Fruit fly (Drosophila melanogaster) whole organism, embryonic: Measurements from ENCODE around the gene CalpB.

Experiments used
- ATbp ChIP-seq: fragments of 200-800 bp; sonication (Bioruptor generic); optimal IDR thresholded peaks from 2 replicates; lab custom pipeline; 2017; ENCODE audit warnings: missing biosample characterization, mild to moderate bottlenecking, missing genetic modification characterization, missing genetic modification reagents
- Atf3 ChIP-seq: fragments of 200-800 bp; sonication (Bioruptor generic); optimal IDR thresholded peaks from 3 replicates; lab custom pipeline; 2016; ENCODE audit warnings: missing biosample characterization, missing genetic modification characterization
- CG10274 ChIP-seq: fragments of 200-800 bp; sonication (Bioruptor generic); optimal IDR thresholded peaks from 3 replicates; lab custom pipeline; 2017; ENCODE audit warnings: missing biosample characterization, mild to moderate bottlenecking, missing genetic modification characterization
- CG10543 ChIP-seq: fragments of 200-800 bp; sonication (Bioruptor generic); optimal IDR thresholded peaks from 3 replicates; lab custom pipeline; 2017; ENCODE audit warnings: missing biosample characterization, mild to moderate bottlenecking, missing genetic modification characterization, moderate library complexity
- CG12219 ChIP-seq: fragments of 200-800 bp; sonication (Bioruptor generic); optimal IDR thresholded peaks from 3 replicates; lab custom pipeline; 2018; ENCODE audit warnings: missing biosample characterization, mild to moderate bottlenecking, missing genetic modification characterization
- CG15011 ChIP-seq: fragments of 200-800 bp; sonication (Bioruptor generic); optimal IDR thresholded peaks from 3 replicates; lab custom pipeline; 2018; ENCODE audit warnings: missing biosample characterization, mild to moderate bottlenecking, missing genetic modification characterization
- CG15073 ChIP-seq: fragments of 200-800 bp; sonication (Bioruptor generic); optimal IDR thresholded peaks from 2 replicates; lab custom pipeline; 2016; ENCODE audit warnings: missing biosample characterization, missing genetic modification characterization
- CG16779 ChIP-seq: fragments of 200-800 bp; sonication (Bioruptor generic); IDR thresholded peaks from 2 replicates; pipeline ENCODE4 v1.3.6; 2022; ENCODE audit warnings: missing biosample characterization, missing genetic modification characterization
- CG17612 ChIP-seq: fragments of 200-800 bp; sonication (Bioruptor generic); IDR thresholded peaks from 2 replicates; pipeline ENCODE4 v1.3.6; 2022; ENCODE audit warnings: missing biosample characterization, missing genetic modification characterization
- CG1832 ChIP-seq: fragments of 200-800 bp; sonication (Bioruptor generic); optimal IDR thresholded peaks from 2 replicates; lab custom pipeline; 2017; ENCODE audit warnings: missing biosample characterization, mild to moderate bottlenecking, missing genetic modification characterization, inconsistent platforms
- CG2678 ChIP-seq: fragments of 200-800 bp; sonication (Bioruptor generic); optimal IDR thresholded peaks from 3 replicates; lab custom pipeline; 2019; ENCODE audit warnings: missing biosample characterization, mild to moderate bottlenecking, missing genetic modification characterization, moderate library complexity
- CG2889 ChIP-seq: fragments of 200-800 bp; sonication (Bioruptor generic); IDR thresholded peaks from 3 replicates; pipeline ENCODE4 v1.3.6; 2022; ENCODE audit warnings: missing biosample characterization, missing genetic modification characterization
- CG30020 ChIP-seq: fragments of 200-800 bp; optimal IDR thresholded peaks from 2 replicates; lab custom pipeline; 2019; ENCODE audit warnings: missing biosample characterization, mild to moderate bottlenecking, missing genetic modification characterization, moderate library complexity
- CG31388 ChIP-seq: fragments of 200-800 bp; sonication (Bioruptor generic); optimal IDR thresholded peaks from 2 replicates; lab custom pipeline; 2016; ENCODE audit warnings: missing biosample characterization, missing genetic modification characterization
- CG32767 ChIP-seq: fragments of 200-800 bp; sonication (Bioruptor generic); IDR thresholded peaks from 2 replicates; pipeline ENCODE4 v1.3.6; 2022; ENCODE audit warnings: missing biosample characterization, missing genetic modification characterization
- CG32772 ChIP-seq: fragments of 200-800 bp; sonication (Bioruptor generic); IDR thresholded peaks from 2 replicates; pipeline ENCODE4 v1.3.6; 2022; ENCODE audit warnings: missing biosample characterization, missing genetic modification characterization
- CG42726 ChIP-seq: fragments of 200-800 bp; sonication (Bioruptor generic); IDR thresholded peaks from 2 replicates; pipeline ENCODE4 v1.3.6; 2022; ENCODE audit warnings: missing biosample characterization, missing genetic modification characterization; ENCODE audit not compliant: partially characterized antibody
- CG4282 ChIP-seq: fragments of 200-800 bp; sonication (Bioruptor generic); optimal IDR thresholded peaks from 2 replicates; lab custom pipeline; 2016; ENCODE audit warnings: missing biosample characterization, missing genetic modification characterization
- CG5180 ChIP-seq: fragments of 200-800 bp; sonication (Bioruptor generic); optimal IDR thresholded peaks from 3 replicates; lab custom pipeline; 2017; ENCODE audit warnings: missing biosample characterization, missing genetic modification characterization, mild to moderate bottlenecking, moderate library complexity, missing genetic modification reagents
- CG7839 ChIP-seq: fragments of 200-800 bp; sonication (Bioruptor generic); optimal IDR thresholded peaks from 3 replicates; lab custom pipeline; 2018; ENCODE audit warnings: missing biosample characterization, mild to moderate bottlenecking, missing genetic modification characterization, moderate library complexity
- CG9932 ChIP-seq: fragments of 200-800 bp; sonication (Bioruptor generic); IDR thresholded peaks from 2 replicates; pipeline ENCODE4 v1.3.6; 2022; ENCODE audit warnings: missing biosample characterization, missing genetic modification characterization
- Chrac-16 ChIP-seq: fragments of 200-800 bp; sonication (Bioruptor generic); optimal IDR thresholded peaks from 3 replicates; lab custom pipeline; 2016; ENCODE audit warnings: missing biosample characterization, missing genetic modification characterization
- CoRest ChIP-seq: fragments of 200-800 bp; sonication (Bioruptor generic); optimal IDR thresholded peaks from 3 replicates; lab custom pipeline; 2018; ENCODE audit warnings: missing biosample characterization, mild to moderate bottlenecking, missing genetic modification characterization, moderate library complexity
- Fer2 ChIP-seq: fragments of 200-800 bp; sonication (Bioruptor generic); optimal IDR thresholded peaks from 2 replicates; lab custom pipeline; 2018; ENCODE audit warnings: missing biosample characterization, mild to moderate bottlenecking, missing genetic modification characterization, moderate library complexity
- Fer3 ChIP-seq: fragments of 200-800 bp; sonication (Bioruptor generic); optimal IDR thresholded peaks from 2 replicates; lab custom pipeline; 2018; ENCODE audit warnings: missing biosample characterization, mild to moderate bottlenecking, missing genetic modification characterization, moderate library complexity
- HLH4C ChIP-seq: fragments of 200-800 bp; sonication (Bioruptor generic); IDR thresholded peaks from 3 replicates; pipeline ENCODE4 v1.3.6; 2022; ENCODE audit warnings: missing biosample characterization, missing genetic modification characterization; ENCODE audit not compliant: partially characterized antibody
- Hsf ChIP-seq: fragments of 200-800 bp; sonication (Bioruptor generic); optimal IDR thresholded peaks from 3 replicates; lab custom pipeline; 2016; ENCODE audit warnings: missing biosample characterization, missing genetic modification characterization
- NC2β ChIP-seq: fragments of 200-800 bp; sonication (Bioruptor generic); optimal IDR thresholded peaks from 2 replicates; lab custom pipeline; 2016; ENCODE audit warnings: missing biosample characterization, missing genetic modification characterization
- NFAT ChIP-seq: fragments of 200-800 bp; sonication (Bioruptor generic); IDR thresholded peaks from 2 replicates; pipeline ENCODE4 v1.3.6; 2022; ENCODE audit warnings: missing biosample characterization, missing genetic modification characterization
- NfI ChIP-seq: fragments of 200-800 bp; sonication (Bioruptor generic); optimal IDR thresholded peaks from 3 replicates; lab custom pipeline; 2018; ENCODE audit warnings: missing biosample characterization, mild to moderate bottlenecking, missing genetic modification characterization, moderate library complexity
- Spps ChIP-seq: fragments of 200-800 bp; sonication (Bioruptor generic); optimal IDR thresholded peaks from 2 replicates; lab custom pipeline; 2018; ENCODE audit warnings: missing biosample characterization, mild to moderate bottlenecking, missing genetic modification characterization
- Trl ChIP-seq, 3 experiments: fragments of >200 bp in 2 of 3; fragments of 200-800 bp in 1 of 3; sonication (Bioruptor generic) in 1 of 3; optimal IDR thresholded peaks; 2 replicates in 1 of 3; 3 replicates in 2 of 3; lab custom pipeline; 2016 to 2017; ENCODE audit warnings: missing biosample characterization in 1 of 3, missing genetic modification characterization in 1 of 3
- dmrt99B ChIP-seq: fragments of 200-800 bp; sonication (Bioruptor generic); optimal IDR thresholded peaks from 2 replicates; lab custom pipeline; 2018; ENCODE audit warnings: missing biosample characterization, mild to moderate bottlenecking, missing genetic modification characterization, moderate library complexity
- dpn ChIP-seq, 2 experiments: fragments of 200-800 bp; sonication (Bioruptor generic); optimal IDR thresholded peaks; 3 replicates each; lab custom pipeline; 2016; ENCODE audit warnings: missing biosample characterization in 2 of 2, missing genetic modification characterization in 2 of 2
- esg ChIP-seq: fragments of 200-800 bp; sonication (Bioruptor generic); conservative IDR thresholded peaks from 2 replicates; pipeline ENCODE4 v1.3.6; 2022; ENCODE audit warnings: missing biosample characterization, missing genetic modification characterization
- fd102C ChIP-seq: fragments of 200-800 bp; sonication (Bioruptor generic); optimal IDR thresholded peaks from 2 replicates; lab custom pipeline; 2018; ENCODE audit warnings: missing biosample characterization, mild to moderate bottlenecking, missing genetic modification characterization, moderate library complexity
- grau ChIP-seq: fragments of 200-800 bp; optimal IDR thresholded peaks from 3 replicates; lab custom pipeline; 2019; ENCODE audit warnings: missing biosample characterization, mild to moderate bottlenecking, missing genetic modification characterization, moderate library complexity
- hb ChIP-seq: fragments of 200-800 bp; sonication (Bioruptor generic); IDR thresholded peaks from 3 replicates; pipeline ENCODE4 v1.3.6; 2022; ENCODE audit warnings: missing biosample characterization, missing genetic modification characterization; ENCODE audit not compliant: partially characterized antibody
- kni ChIP-seq: fragments of 200-800 bp; sonication (Bioruptor generic); optimal IDR thresholded peaks from 3 replicates; lab custom pipeline; 2017; ENCODE audit warnings: mild to moderate bottlenecking, missing biosample characterization, missing genetic modification reagents, missing genetic modification characterization
- peb ChIP-seq: fragments of 200-800 bp; sonication (Bioruptor generic); IDR thresholded peaks from 2 replicates; pipeline ENCODE4 v1.3.6; 2022; ENCODE audit warnings: missing biosample characterization, missing genetic modification characterization
- pho ChIP-seq: fragments of 200-800 bp; sonication (Bioruptor generic); optimal IDR thresholded peaks from 2 replicates; lab custom pipeline; 2016; ENCODE audit warnings: missing biosample characterization, missing genetic modification characterization
- psq ChIP-seq: fragments of 200-800 bp; sonication (Bioruptor generic); optimal IDR thresholded peaks from 2 replicates; lab custom pipeline; 2017; ENCODE audit warnings: missing biosample characterization, missing genetic modification characterization
- rib ChIP-seq: fragments of 200-800 bp; sonication (Bioruptor generic); IDR thresholded peaks from 2 replicates; pipeline ENCODE4 v1.3.6; 2022; ENCODE audit warnings: missing biosample characterization, missing genetic modification characterization
- row ChIP-seq: fragments of 200-800 bp; sonication (Bioruptor generic); IDR thresholded peaks from 3 replicates; pipeline ENCODE4 v1.3.6; 2022; ENCODE audit warnings: missing biosample characterization, missing genetic modification characterization
- sens-2 ChIP-seq: fragments of 200-800 bp; sonication (Bioruptor generic); IDR thresholded peaks from 2 replicates; pipeline ENCODE4 v1.3.6; 2022; ENCODE audit warnings: missing biosample characterization, missing genetic modification characterization
- shn ChIP-seq: fragments of 200-800 bp; sonication (Bioruptor generic); optimal IDR thresholded peaks from 3 replicates; lab custom pipeline; 2016; ENCODE audit warnings: missing biosample characterization, missing genetic modification characterization
- sisA ChIP-seq: fragments of 200-800 bp; sonication (Bioruptor generic); IDR thresholded peaks from 2 replicates; pipeline ENCODE4 v1.3.6; 2022; ENCODE audit warnings: missing biosample characterization, missing genetic modification characterization
- ssp ChIP-seq: fragments of 200-800 bp; sonication (Bioruptor generic); IDR thresholded peaks from 2 replicates; pipeline ENCODE4 v1.3.6; 2022; ENCODE audit warnings: missing biosample characterization, missing genetic modification characterization
- trh ChIP-seq: fragments of 200-800 bp; sonication (Bioruptor generic); optimal IDR thresholded peaks from 2 replicates; lab custom pipeline; 2016; ENCODE audit warnings: missing biosample characterization, missing genetic modification characterization
- zfh2 ChIP-seq: fragments of 200-800 bp; sonication (Bioruptor generic); optimal IDR thresholded peaks from 2 replicates; lab custom pipeline; 2016; ENCODE audit warnings: missing biosample characterization, missing genetic modification characterization

The CalpB gene

DNA sequence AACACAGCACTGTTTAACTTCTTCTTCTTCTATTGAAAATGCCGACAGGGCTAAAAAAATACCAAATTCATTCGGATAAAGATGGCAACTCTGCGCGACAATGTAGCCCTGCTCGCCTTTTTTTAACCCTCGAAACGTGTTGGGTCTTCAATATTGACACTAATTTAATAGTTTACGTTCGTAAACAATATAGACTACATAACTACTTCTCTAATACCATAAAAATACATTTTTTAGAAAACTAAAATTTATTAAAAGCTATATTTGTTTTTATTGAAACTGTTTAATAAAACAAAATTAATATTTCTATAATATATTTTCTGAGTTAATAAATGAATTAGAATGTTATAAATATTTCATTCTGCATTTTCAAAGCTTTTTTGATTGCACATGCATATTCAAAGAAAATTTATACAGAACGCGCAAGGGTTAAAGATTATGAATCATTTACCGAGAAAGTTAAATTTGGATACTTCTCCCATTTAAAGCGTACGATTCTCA, at the start of gene CalpB, which contains the start of gene Taf2 (continued):
- TF ChIP-seq CG7839 (tag; lab: Kevin White, UChicago) (peak; percentile 95), Chrac-16 (GFP tag; lab: Kevin White, UChicago) (peak; percentile 58), CG32767 (GFP tag; lab: Robert Waterston, UW) (peak; percentile 72), sens-2 (no peak), CG10274 (GFP tag; lab: Kevin White, UChicago) (no peak), hb (no peak), CG4282 (GFP tag; lab: Kevin White, UChicago) (peak; percentile 7), zfh2 (GFP tag; lab: Kevin White, UChicago) (peak; percentile 60), ATbp (GFP tag; lab: Kevin White, UChicago) (peak; percentile 75), HLH4C (no peak), CG10543 (peak; percentile 62), CG32772 (peak; percentile 82), CG2889 (GFP tag; lab: Robert Waterston, UW) (no peak), CG1832 (GFP tag; lab: Kevin White, UChicago) (no peak), CG15073 (peak; percentile 16), kni (GFP tag; lab: Kevin White, UChicago) (no peak), CG42726 (GFP tag; lab: Robert Waterston, UW) (no peak), ssp (GFP tag; lab: Robert Waterston, UW) (peak; percentile 73), trh (GFP tag; lab: Kevin White, UChicago) (peak; percentile 21), CG17612 (GFP tag; lab: Robert Waterston, UW) (peak; percentile 53; the same call in 1 of the 2 replicates), row (GFP tag; lab: Robert Waterston, UW) (peak; percentile 92), Hsf (GFP tag; lab: Kevin White, UChicago) (peak; percentile 61), pho (GFP tag; lab: Kevin White, UChicago) (peak; percentile 62), CG12219 (GFP tag; lab: Kevin White, UChicago) (no peak), CG16779 (0 out of 2 replicates have a peak, but pooled peaks have one; percentile 21), CG5180 (GFP tag; lab: Kevin White, UChicago) (no peak), CG9932 (GFP tag; lab: Robert Waterston, UW) (peak; percentile 88), CoRest (tag; lab: Kevin White, UChicago) (peak; percentile 94), shn (GFP tag; lab: Kevin White, UChicago) (peak; percentile 54), CG15011 (GFP tag; lab: Kevin White, UChicago) (peak; percentile 62), grau (peak; percentile 91), NfI (GFP tag; lab: Kevin White, UChicago) (peak; percentile 73), Atf3 (GFP tag; lab: Kevin White, UChicago) (no peak), CG31388 (peak; percentile 30), Fer3 (tag; lab: Kevin White, UChicago) (peak; percentile 87), NC2β (GFP tag; lab: Kevin White, UChicago) (peak; percentile 33), fd102C (GFP tag; lab: Kevin White, UChicago) (no peak), Fer2 (tag; lab: Kevin White, UChicago) (peak; percentile 84), peb (GFP tag; lab: Robert Waterston, UW) (peak; percentile 34; the same call in 1 of the 2 replicates), CG30020 (tag; lab: Kevin White, UChicago) (peak; percentile 79), NFAT (peak; percentile 56), esg (GFP tag; lab: Robert Waterston, UW) (peak; percentile 59), dpn (GFP tag; optimal IDR thresholded peaks at IDR 0.05; lab: Kevin White, UChicago) (peak; percentile 46 to 82), rib (no peak), Trl (optimal IDR thresholded peaks at IDR 0.05; lab: Kevin White, UChicago) (no peak), Trl (GFP tag; optimal IDR thresholded peaks at IDR 0.05; lab: Kevin White, UChicago) (no peak), dmrt99B (tag; lab: Kevin White, UChicago) (peak; percentile 92), sisA (peak; percentile 69), Spps (tag; lab: Kevin White, UChicago) (peak; percentile 83), CG2678 (tag; lab: Kevin White, UChicago) (peak; percentile 96), psq (GFP tag; lab: Kevin White, UChicago) (peak; percentile 38)
